Fruit fly (Drosophila melanogaster) whole organism, pupa: ENCODE results near the gene Sqor.
A peak's percentile ranks its signal among the peaks of the same experiment; 100 is the strongest.

Experiments
- CG10348 ChIP-seq: fragments of 200-800 bp; sonication (Bioruptor generic); IDR thresholded peaks from 2 replicates; pipeline ENCODE4 v1.3.6; 2022; ENCODE audit warnings: missing biosample characterization, missing genetic modification characterization
- CG12605 ChIP-seq: fragments of 200-800 bp; sonication (Bioruptor generic); IDR thresholded peaks from 2 replicates; pipeline ENCODE4 v1.3.6; 2022; ENCODE audit warnings: missing biosample characterization, missing genetic modification characterization
- CG13204 ChIP-seq: fragments of 200-800 bp; sonication (Bioruptor generic); optimal IDR thresholded peaks from 2 replicates; lab custom pipeline; 2018; ENCODE audit warnings: missing biosample characterization, mild to moderate bottlenecking, missing genetic modification characterization, moderate library complexity
- CG14655 ChIP-seq: fragments of 200-800 bp; sonication (Bioruptor generic); optimal IDR thresholded peaks from 3 replicates; lab custom pipeline; 2017; ENCODE audit warnings: mild to moderate bottlenecking, missing biosample characterization, missing genetic modification reagents, missing genetic modification characterization
- CG15710 ChIP-seq: fragments of 200-800 bp; sonication (Bioruptor generic); optimal IDR thresholded peaks from 2 replicates; lab custom pipeline; 2018; ENCODE audit warnings: missing biosample characterization, mild to moderate bottlenecking, missing genetic modification characterization, moderate library complexity
- CG17806 ChIP-seq: fragments of 200-800 bp; sonication (Bioruptor generic); optimal IDR thresholded peaks from 2 replicates; lab custom pipeline; 2018; ENCODE audit warnings: missing biosample characterization, mild to moderate bottlenecking, missing genetic modification characterization, moderate library complexity
- CG32121 ChIP-seq: fragments of 200-800 bp; sonication (Bioruptor generic); IDR thresholded peaks from 2 replicates; pipeline ENCODE4 v1.3.6; 2022; ENCODE audit warnings: missing biosample characterization, missing genetic modification characterization
- CG34367 ChIP-seq: fragments of 200-800 bp; sonication (Bioruptor generic); optimal IDR thresholded peaks from 2 replicates; lab custom pipeline; 2018; ENCODE audit warnings: missing biosample characterization, mild to moderate bottlenecking, missing genetic modification characterization
- CG4496 ChIP-seq: fragments of 200-800 bp; sonication (Bioruptor generic); IDR thresholded peaks from 3 replicates; pipeline ENCODE4 v1.3.6; 2022; ENCODE audit warnings: missing biosample characterization, missing genetic modification characterization
- CG8159 ChIP-seq: fragments of 200-800 bp; sonication (Bioruptor generic); optimal IDR thresholded peaks from 3 replicates; lab custom pipeline; 2018; ENCODE audit warnings: missing biosample characterization, mild to moderate bottlenecking, missing genetic modification characterization, moderate library complexity
- CG8301 ChIP-seq: fragments of 200-800 bp; sonication (Bioruptor generic); optimal IDR thresholded peaks from 2 replicates; lab custom pipeline; 2018; ENCODE audit warnings: missing biosample characterization, mild to moderate bottlenecking, missing genetic modification characterization
- CG9948 ChIP-seq: fragments of 200-800 bp; sonication (Bioruptor generic); optimal IDR thresholded peaks from 2 replicates; lab custom pipeline; 2018; ENCODE audit warnings: missing biosample characterization, mild to moderate bottlenecking, missing genetic modification characterization, moderate library complexity
- D1 ChIP-seq: fragments of 200-800 bp; sonication (Bioruptor generic); optimal IDR thresholded peaks from 2 replicates; lab custom pipeline; 2018; ENCODE audit warnings: missing biosample characterization, mild to moderate bottlenecking, missing genetic modification characterization, moderate library complexity
- EcR ChIP-seq: fragments of 200-800 bp; sonication (Bioruptor generic); optimal IDR thresholded peaks from 3 replicates; lab custom pipeline; 2019; ENCODE audit warnings: missing biosample characterization, missing genetic modification characterization, mild to moderate bottlenecking, moderate library complexity, missing genetic modification reagents
- Ets98B ChIP-seq: fragments of 200-800 bp; sonication (Bioruptor generic); IDR thresholded peaks from 2 replicates; pipeline ENCODE4 v1.3.6; 2022; ENCODE audit warnings: missing biosample characterization, missing genetic modification characterization
- Pif1A ChIP-seq: fragments of 200-800 bp; sonication (Bioruptor generic); optimal IDR thresholded peaks from 3 replicates; lab custom pipeline; 2016; ENCODE audit warnings: missing biosample characterization, missing genetic modification characterization
- Pif1B ChIP-seq: fragments of 200-800 bp; sonication (Bioruptor generic); optimal IDR thresholded peaks from 3 replicates; lab custom pipeline; 2016; ENCODE audit warnings: missing biosample characterization, missing genetic modification characterization
- Snoo ChIP-seq: fragments of 200-800 bp; sonication (Bioruptor generic); optimal IDR thresholded peaks from 3 replicates; lab custom pipeline; 2017; ENCODE audit warnings: missing biosample characterization, mild to moderate bottlenecking, missing genetic modification characterization, inconsistent platforms
- fd96Ca ChIP-seq: fragments of 200-800 bp; sonication (Bioruptor generic); IDR thresholded peaks from 3 replicates; pipeline ENCODE4 v1.3.6; 2022; ENCODE audit warnings: missing biosample characterization, missing genetic modification characterization
- gl ChIP-seq: fragments of 200-800 bp; sonication (Bioruptor generic); optimal IDR thresholded peaks from 2 replicates; lab custom pipeline; 2018; ENCODE audit warnings: missing biosample characterization, mild to moderate bottlenecking, missing genetic modification characterization
- rn ChIP-seq: fragments of 200-800 bp; sonication (Bioruptor generic); IDR thresholded peaks from 2 replicates; pipeline ENCODE4 v1.3.6; 2022; ENCODE audit warnings: missing biosample characterization, missing genetic modification characterization

Gene Sqor

DNA sequence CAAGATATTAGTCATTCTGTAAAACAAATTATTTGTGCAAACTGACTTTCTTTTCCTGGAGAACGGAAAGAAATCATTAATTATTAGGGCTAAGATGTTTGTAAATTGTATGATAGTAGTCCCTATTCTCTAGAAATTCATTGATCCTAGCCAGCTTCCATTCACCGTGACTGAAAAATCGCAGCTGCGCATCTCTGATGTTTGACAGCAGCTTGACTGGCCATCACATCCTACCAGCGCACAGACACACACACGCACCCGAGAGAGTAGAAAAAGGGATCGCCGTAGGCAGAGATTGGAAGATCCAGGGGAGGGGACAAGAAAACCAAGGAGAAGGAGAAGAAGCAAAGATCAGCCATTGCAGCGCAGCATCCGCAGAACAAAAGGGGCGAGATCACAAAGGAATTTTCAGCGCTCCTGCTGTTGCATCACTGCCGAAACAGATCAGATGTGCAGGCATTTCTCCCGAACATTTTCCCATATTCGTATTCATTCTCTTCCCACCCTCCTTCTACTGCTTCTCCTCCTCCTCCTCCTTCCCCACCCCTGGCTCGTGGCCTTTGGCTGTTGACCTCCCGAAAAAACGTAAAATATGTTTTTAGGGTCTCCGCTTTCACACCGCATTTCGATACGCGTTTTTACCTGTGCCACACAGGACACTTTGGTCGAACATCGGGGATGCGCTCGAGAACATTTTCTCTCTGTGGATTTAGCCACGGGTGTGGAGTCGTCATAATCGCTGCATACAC is 13.1 kb downstream of the Sqor start:
- TF ChIP-seq rn (GFP tag; lab: Robert Waterston, UW), result no peak
- no peak for TF ChIP-seq Pif1A
- TF ChIP-seq CG8159 (tag; lab: Kevin White, UChicago), result no peak
- TF ChIP-seq CG14655 (GFP tag; lab: Kevin White, UChicago), result no peak
- TF ChIP-seq Snoo (tag; lab: Kevin White, UChicago), result no peak
- no peak for TF ChIP-seq CG15710 (tag; lab: Kevin White, UChicago)
- no peak for TF ChIP-seq CG12605 (GFP tag; lab: Robert Waterston, UW)
- peak; percentile 29; the same call in 1 of the 3 replicates for TF ChIP-seq fd96Ca (GFP tag; lab: Robert Waterston, UW)
- TF ChIP-seq D1 (tag; lab: Kevin White, UChicago), result no peak
- peak; percentile 30 for TF ChIP-seq CG17806 (tag; lab: Kevin White, UChicago)
- TF ChIP-seq CG9948, result peak; percentile 27
- TF ChIP-seq CG13204 (GFP tag; lab: Kevin White, UChicago), result no peak
- TF ChIP-seq CG10348 (GFP tag; lab: Robert Waterston, UW), result no peak
- peak; percentile 40; the same call in 1 of the 3 replicates for TF ChIP-seq CG4496
- no peak for TF ChIP-seq Ets98B (GFP tag; lab: Robert Waterston, UW)
- no peak for TF ChIP-seq CG8301
- no peak for TF ChIP-seq gl
- no peak for TF ChIP-seq CG32121 (GFP tag; lab: Robert Waterston, UW)
- TF ChIP-seq CG34367, result peak; percentile 8
- TF ChIP-seq Pif1B (GFP tag; lab: Kevin White, UChicago), result no peak
- peak; percentile 70 for TF ChIP-seq EcR (GFP tag; lab: Kevin White, UChicago)

DNA sequence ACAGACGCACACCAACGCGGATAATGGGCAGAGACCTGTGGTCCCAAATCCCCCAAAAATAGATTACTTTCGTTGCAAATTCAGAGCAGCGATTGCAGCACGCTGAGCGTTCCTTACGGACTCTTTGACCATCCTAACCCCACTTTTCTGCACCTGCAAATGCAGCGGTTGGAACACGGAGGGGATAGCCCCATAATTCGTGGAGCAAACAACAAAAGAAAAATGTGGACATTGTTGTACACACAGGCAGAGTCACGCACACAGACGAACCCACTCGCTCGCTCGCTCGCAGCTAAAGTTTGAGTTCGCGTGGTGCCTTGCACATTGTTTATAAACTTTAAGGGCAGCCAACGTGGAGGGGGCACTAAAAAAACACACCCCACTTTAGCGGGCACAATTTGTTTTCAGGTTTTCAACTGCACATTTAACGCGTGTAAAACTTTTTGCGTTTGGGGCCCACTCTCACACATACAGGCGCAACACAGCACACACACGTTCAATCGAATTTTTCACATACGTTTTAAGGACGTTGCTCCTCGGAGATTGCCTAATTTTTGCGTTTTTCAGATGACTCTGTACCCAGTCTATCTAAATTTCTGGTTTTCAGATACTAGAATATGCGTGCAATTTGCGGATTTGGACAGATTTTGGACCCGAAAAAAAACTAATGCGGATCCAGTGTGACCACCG is 13.8 kb downstream of the Sqor start:
- no peak for TF ChIP-seq EcR (GFP tag; lab: Kevin White, UChicago)
- no peak for TF ChIP-seq CG32121 (GFP tag; lab: Robert Waterston, UW)
- peak; percentile 6; the same call in 1 of the 2 replicates for TF ChIP-seq Ets98B (GFP tag; lab: Robert Waterston, UW)
- no peak for TF ChIP-seq Pif1B (GFP tag; lab: Kevin White, UChicago)
- no peak for TF ChIP-seq Snoo (tag; lab: Kevin White, UChicago)
- no peak for TF ChIP-seq CG8159 (tag; lab: Kevin White, UChicago)
- 0 out of 3 replicates have a peak, but pooled peaks have one; percentile 10 for TF ChIP-seq fd96Ca (GFP tag; lab: Robert Waterston, UW)
- TF ChIP-seq, all 21 proteins: peak for 2

dm6 chr3L:4254301-4254834 is 14.4 kb downstream of the Sqor start, which contains the start of the genes ago and CG1265:
Gene ago (minus strand): TSS chr3L:4254306.
Gene CG1265 (plus strand): TSS chr3L:4254776.
- TF ChIP-seq CG4496 (peak; percentile 20; the same call in 2 of the 3 replicates), Pif1B (GFP tag; lab: Kevin White, UChicago) (no peak), fd96Ca (GFP tag; lab: Robert Waterston, UW) (no peak), CG8159 (tag; lab: Kevin White, UChicago) (peak; percentile 39), Pif1A (no peak), CG9948 (peak; percentile 6), CG14655 (GFP tag; lab: Kevin White, UChicago) (no peak), rn (GFP tag; lab: Robert Waterston, UW) (no peak), Ets98B (GFP tag; lab: Robert Waterston, UW) (0 out of 2 replicates have a peak, but pooled peaks have one; percentile 1), CG8301 (no peak), CG12605 (GFP tag; lab: Robert Waterston, UW) (no peak), gl (no peak), CG15710 (tag; lab: Kevin White, UChicago) (peak; percentile 44), EcR (GFP tag; lab: Kevin White, UChicago) (no peak), CG34367 (no peak), CG10348 (GFP tag; lab: Robert Waterston, UW) (no peak), CG13204 (GFP tag; lab: Kevin White, UChicago) (no peak), D1 (tag; lab: Kevin White, UChicago) (no peak), Snoo (tag; lab: Kevin White, UChicago) (peak; percentile 37), CG32121 (GFP tag; lab: Robert Waterston, UW) (no peak), CG17806 (tag; lab: Kevin White, UChicago) (peak; percentile 20)

- TF ChIP-seq Snoo (tag; lab: Kevin White, UChicago) (peak; percentile 68), Pif1A (no peak), CG9948 (peak; percentile 69), CG32121 (GFP tag; lab: Robert Waterston, UW) (peak; percentile 66), CG15710 (tag; lab: Kevin White, UChicago) (peak; percentile 77), fd96Ca (GFP tag; lab: Robert Waterston, UW) (no peak), D1 (tag; lab: Kevin White, UChicago) (no peak), gl (peak; percentile 31), Ets98B (GFP tag; lab: Robert Waterston, UW) (peak; percentile 47; the same call in 1 of the 2 replicates), CG34367 (peak; percentile 61), CG8159 (tag; lab: Kevin White, UChicago) (peak; percentile 80), CG17806 (tag; lab: Kevin White, UChicago) (peak; percentile 70), Pif1B (GFP tag; lab: Kevin White, UChicago) (no peak), CG4496 (peak; percentile 82), EcR (GFP tag; lab: Kevin White, UChicago) (peak; percentile 34), CG14655 (GFP tag; lab: Kevin White, UChicago) (no peak), CG8301 (peak; percentile 63)
Observed at dm6 chr3L:4259102-4259558, 19.2 kb downstream of the Sqor start, which contains the start of the genes CG15011 and CG1309. Gene CG15011 (minus strand): TSS chr3L:4259152. Gene CG1309 (plus strand): TSS chr3L:4259430.
